Worm (Caenorhabditis elegans): ENCODE results near the gene R05A10.1.

ce11 chrIV:14164109-14164508 lies 18.1 kb upstream of the R05A10.1 start:
- TF ChIP-seq unc-86 (tag; optimal IDR thresholded peaks at IDR 0.05), result no peak
- TF ChIP-seq dve-1 (tag; optimal IDR thresholded peaks at IDR 0.05), result no peak
- no peak for TF ChIP-seq Y22D7AL.16 (tag; optimal IDR thresholded peaks at IDR 0.05)
- TF ChIP-seq ceh-31 (tag; optimal IDR thresholded peaks at IDR 0.05), result no peak
- TF ChIP-seq pha-4 (tag; optimal IDR thresholded peaks at IDR 0.05), result no peak
- no peak for TF ChIP-seq madf-2 (tag; optimal IDR thresholded peaks at IDR 0.05)
- no peak for TF ChIP-seq pax-1 (tag; optimal IDR thresholded peaks at IDR 0.05)
